Worm (Caenorhabditis elegans): Measurements from ENCODE around the gene gln-6.

The gln-6 gene

ce11 chrIV:9734861-9735260 lies 5.8 kb downstream of the gln-6 start:
- TF ChIP-seq hlh-11 (tag; optimal IDR thresholded peaks at IDR 0.05) (peak; percentile 1), mxl-3 (GFP tag; optimal IDR thresholded peaks at IDR 0.05) (no peak)

- TF ChIP-seq R02D3.7 (tag; optimal IDR thresholded peaks at IDR 0.05) (no peak), fkh-10 (GFP tag; optimal IDR thresholded peaks at IDR 0.05) (no peak), lin-38 (GFP tag; IDR thresholded peaks at IDR 0.05) (peak; percentile 59), rbr-2 (tag; optimal IDR thresholded peaks at IDR 0.05) (no peak)
Measured at ce11 chrIV:9733904-9734303, 6.8 kb downstream of the gln-6 start.

DNA sequence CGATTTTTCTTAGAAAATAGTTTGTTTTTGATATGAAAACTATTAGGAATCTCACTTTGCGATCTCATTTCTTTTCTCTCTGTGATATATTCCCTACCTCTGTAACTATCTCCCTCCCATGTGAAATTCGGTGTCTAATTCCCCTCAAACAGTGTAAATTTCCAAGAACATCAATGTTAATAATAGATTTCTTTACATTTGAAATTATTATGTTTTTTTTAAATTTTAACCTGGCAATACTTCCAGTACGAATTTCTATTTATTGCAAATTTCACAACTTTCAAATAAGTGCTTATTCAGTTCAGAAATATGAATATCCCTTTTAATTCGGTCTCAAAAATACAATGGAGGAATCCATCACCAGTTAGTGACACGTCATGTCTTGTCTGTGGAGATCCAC lies 12.3 kb downstream of the gln-6 start, which contains the start of gene nhr-100:
Gene nhr-100 (plus strand): TSS at position 301 of the 400 bp plus-strand sequence.
- TF ChIP-seq madf-5 (GFP tag; IDR thresholded peaks at IDR 0.05) (no peak), nhr-6 (tag; optimal IDR thresholded peaks at IDR 0.05) (no peak), nhr-48 (tag; optimal IDR thresholded peaks at IDR 0.05) (no peak), daf-19 (GFP tag; conservative IDR thresholded peaks at IDR 0.05) (no peak), pqm-1 (tag; optimal IDR thresholded peaks at IDR 0.05) (no peak), spr-3 (GFP tag; optimal IDR thresholded peaks at IDR 0.05) (no peak), ztf-7 (tag; optimal IDR thresholded peaks at IDR 0.05) (no peak), lim-7 (GFP tag; IDR thresholded peaks at IDR 0.05) (no peak), nhr-28 (tag; optimal IDR thresholded peaks at IDR 0.05) (no peak), Y75B8A.6 (GFP tag; IDR thresholded peaks at IDR 0.05) (no peak), aha-1 (tag) (no peak), set-16 (GFP tag; IDR thresholded peaks at IDR 0.05) (no peak), jun-1 (tag; optimal IDR thresholded peaks at IDR 0.05) (no peak), unc-62 (GFP tag; optimal IDR thresholded peaks at IDR 0.05 in 1 of 2) (no peak), unc-62 (tag; optimal IDR thresholded peaks at IDR 0.05) (no peak), sdz-12 (GFP tag; optimal IDR thresholded peaks at IDR 0.05) (no peak), daf-8 (GFP tag; IDR thresholded peaks at IDR 0.05) (no peak), lin-1 (GFP tag; IDR thresholded peaks at IDR 0.05) (no peak), ces-1 (GFP tag; optimal IDR thresholded peaks at IDR 0.05) (no peak), ceh-82 (tag; optimal IDR thresholded peaks at IDR 0.05) (no peak)

DNA sequence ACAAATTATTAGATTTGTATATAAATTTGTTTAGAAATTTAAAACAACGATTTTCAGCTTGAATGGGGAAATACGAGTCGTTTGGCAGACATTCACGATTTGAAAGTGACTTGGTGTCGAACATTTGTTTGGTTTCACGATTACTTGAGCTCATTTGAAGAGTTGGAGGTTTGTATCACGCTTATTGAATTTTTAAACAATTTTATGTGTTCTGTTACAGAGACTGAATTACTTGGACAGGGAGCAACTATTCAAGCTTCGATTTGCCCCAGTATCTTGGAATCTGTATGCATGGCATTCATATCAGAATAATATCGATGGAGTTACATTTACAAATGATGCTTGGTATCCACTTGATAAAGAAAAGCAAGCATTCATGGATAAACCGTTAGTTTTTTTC lies 13.5 kb downstream of the gln-6 start:
- peak in 1 of 2 experiments; percentile 91 for TF ChIP-seq unc-62 (GFP tag; optimal IDR thresholded peaks at IDR 0.05 in 1 of 2)
- no peak for TF ChIP-seq unc-62 (tag; optimal IDR thresholded peaks at IDR 0.05)
- no peak for TF ChIP-seq mes-2 (tag; optimal IDR thresholded peaks at IDR 0.05; ENCODE audit: poor library complexity, severe bottlenecking)

- TF ChIP-seq tra-1 (GFP tag; IDR thresholded peaks at IDR 0.05) (no peak), nhr-11 (tag; optimal IDR thresholded peaks at IDR 0.05) (peak; percentile 38), daf-19 (GFP tag; conservative IDR thresholded peaks at IDR 0.05) (no peak), lim-7 (GFP tag; IDR thresholded peaks at IDR 0.05) (no peak), lin-38 (GFP tag; IDR thresholded peaks at IDR 0.05) (no peak), nhr-237 (tag; optimal IDR thresholded peaks at IDR 0.05) (no peak), unc-62 (GFP tag; optimal IDR thresholded peaks at IDR 0.05 in 1 of 2) (peak in 1 of 2 experiments; percentile 63), unc-62 (tag; optimal IDR thresholded peaks at IDR 0.05) (no peak), mep-1 (tag; optimal IDR thresholded peaks at IDR 0.05) (no peak), T20F7.1 (GFP tag; optimal IDR thresholded peaks at IDR 0.05) (no peak), ceh-32 (tag; optimal IDR thresholded peaks at IDR 0.05; ENCODE audit: poor library complexity) (no peak), aha-1 (tag) (peak; percentile 80), rbr-2 (tag; optimal IDR thresholded peaks at IDR 0.05) (no peak), lin-29 (GFP tag; IDR thresholded peaks at IDR 0.05) (no peak)
Measured at ce11 chrIV:9725468-9725985, 15.2 kb downstream of the gln-6 start.

Data from whole organism, L4 larva.